Fruit fly (Drosophila melanogaster): ENCODE measurements around the gene Mt2.

- TF ChIP-seq Blimp-1 (GFP tag; optimal IDR thresholded peaks at IDR 0.05) = no peak
- no peak for TF ChIP-seq CG7368 (GFP tag; optimal IDR thresholded peaks at IDR 0.05)
- peak; percentile 11 for TF ChIP-seq pdm3 (GFP tag; optimal IDR thresholded peaks at IDR 0.05)
- peak; percentile 23 for TF ChIP-seq Eip75B (GFP tag; optimal IDR thresholded peaks at IDR 0.05)
- TF ChIP-seq CG16779 (tag; optimal IDR thresholded peaks at IDR 0.05) = no peak
- TF ChIP-seq CG6163 (GFP tag; IDR thresholded peaks at IDR 0.05) = no peak
- no peak for TF ChIP-seq CG15336 (GFP tag; IDR thresholded peaks at IDR 0.05)
- TF ChIP-seq Gug (GFP tag; IDR thresholded peaks at IDR 0.05) = no peak
- no peak for TF ChIP-seq dac (GFP tag; optimal IDR thresholded peaks at IDR 0.05)
- TF ChIP-seq CG6276 (GFP tag; optimal IDR thresholded peaks at IDR 0.05) = no peak
- TF ChIP-seq fkh (GFP tag; optimal IDR thresholded peaks at IDR 0.05) = no peak
- no peak for TF ChIP-seq CG3919 (GFP tag; optimal IDR thresholded peaks at IDR 0.05)
- peak; percentile 1 for TF ChIP-seq Smox (GFP tag; optimal IDR thresholded peaks at IDR 0.05)
- TF ChIP-seq Sox14 (GFP tag; optimal IDR thresholded peaks at IDR 0.05) = peak; percentile 7
Observed at dm6 chr2L:12120000-12120399, 23.7 kb downstream of the Mt2 start.

Data from whole organism, prepupa.